Worm (Caenorhabditis elegans) whole organism, late embryonic: ENCODE measurements around the gene math-40.

Experiments
- Y22D7AL.16 ChIP-seq: sonication (generic microtip); optimal IDR thresholded peaks from 2 replicates; lab custom pipeline; 2016; ENCODE audit warnings: missing genetic modification characterization, missing compliant biosample characterization
- ama-1 ChIP-seq: fragments of 150-350 bp; optimal IDR thresholded peaks from 2 replicates; lab custom pipeline; 2014
- ceh-31 ChIP-seq: sonication (generic microtip); optimal IDR thresholded peaks from 2 replicates; lab custom pipeline; 2016; ENCODE audit warnings: missing genetic modification characterization, missing compliant biosample characterization
- nfya-1 ChIP-seq: sonication (generic microtip); optimal IDR thresholded peaks from 2 replicates; lab custom pipeline; 2017; ENCODE audit warnings: missing genetic modification characterization, mild to moderate bottlenecking, missing compliant biosample characterization, antibody characterized with exemption, moderate library complexity
- pha-4 ChIP-seq: fragments of 150-350 bp; optimal IDR thresholded peaks from 2 replicates; lab custom pipeline; 2018; ENCODE audit warnings: missing biosample characterization, missing genetic modification reagents, missing genetic modification characterization
- sox-2 ChIP-seq: fragments of 200-800 bp; sonication (Bioruptor generic); IDR thresholded peaks from 2 replicates; pipeline ENCODE4 v1.3.6; 2022; ENCODE audit warnings: missing genetic modification reagents, missing genetic modification characterization, missing compliant biosample characterization

DNA sequence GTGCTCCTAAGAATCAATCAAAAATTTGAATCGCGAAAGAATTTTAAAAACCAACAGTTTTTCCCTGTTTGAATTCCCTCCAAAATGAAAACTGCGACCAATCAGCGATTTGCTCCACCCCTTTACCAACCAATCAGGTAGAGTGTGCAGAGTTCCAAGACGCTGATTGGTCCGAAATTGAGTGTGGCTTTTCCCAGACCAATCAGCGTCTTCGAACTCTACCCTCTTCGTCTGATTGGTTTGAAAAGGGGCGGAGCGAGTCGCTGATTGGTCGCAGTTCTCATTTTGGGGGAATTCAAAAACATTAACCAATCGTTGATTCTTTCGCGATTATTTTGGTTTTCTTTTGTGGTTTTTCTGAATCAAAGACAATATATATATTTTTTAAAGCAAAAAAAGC is 14.1 kb downstream of the math-40 start:
- TF ChIP-seq ama-1 (lab: Kevin White, UChicago): no peak
- no peak for TF ChIP-seq sox-2 (GFP tag; lab: Robert Waterston, UW)
- peak; percentile 78 for TF ChIP-seq nfya-1 (tag; lab: Kevin White, UChicago)
- no peak for TF ChIP-seq ceh-31
- no peak for TF ChIP-seq pha-4 (tag; lab: Kevin White, UChicago)
- TF ChIP-seq Y22D7AL.16 (tag; lab: Kevin White, UChicago): no peak
